Fruit fly (Drosophila melanogaster) whole organism, embryonic: ENCODE data around the gene senju.

Source experiments
- Adf1 ChIP-seq: fragments of 200-800 bp; sonication (Bioruptor generic); IDR thresholded peaks from 2 replicates; pipeline ENCODE4 v1.3.6; 2022; ENCODE audit warnings: missing biosample characterization, missing genetic modification characterization
- Aef1 ChIP-seq: fragments of 200-800 bp; sonication (Bioruptor generic); IDR thresholded peaks from 3 replicates; pipeline ENCODE4 v1.3.6; 2022; ENCODE audit warnings: missing biosample characterization, missing genetic modification characterization
- CG1024 ChIP-seq: fragments of 200-800 bp; sonication (Bioruptor generic); IDR thresholded peaks from 2 replicates; pipeline ENCODE4 v1.3.6; 2022; ENCODE audit warnings: missing biosample characterization, missing genetic modification characterization
- CG11723 ChIP-seq: fragments of 200-800 bp; sonication (Bioruptor generic); optimal IDR thresholded peaks from 2 replicates; lab custom pipeline; 2017; ENCODE audit warnings: missing biosample characterization, mild to moderate bottlenecking, missing genetic modification characterization
- CG12236 ChIP-seq: fragments of 200-800 bp; sonication (Bioruptor generic); optimal IDR thresholded peaks from 2 replicates; lab custom pipeline; 2016; ENCODE audit warnings: missing biosample characterization, missing genetic modification characterization
- CG12659 ChIP-seq: fragments of 200-800 bp; sonication (Bioruptor generic); optimal IDR thresholded peaks from 3 replicates; lab custom pipeline; 2017; ENCODE audit warnings: mild to moderate bottlenecking, missing biosample characterization, missing genetic modification reagents, missing genetic modification characterization
- CG13424 ChIP-seq: fragments of 200-800 bp; sonication (Bioruptor generic); optimal IDR thresholded peaks from 2 replicates; lab custom pipeline; 2019; ENCODE audit warnings: missing biosample characterization, mild to moderate bottlenecking, missing genetic modification characterization, moderate library complexity
- CG13624 ChIP-seq: fragments of 200-800 bp; sonication (Bioruptor generic); optimal IDR thresholded peaks from 2 replicates; lab custom pipeline; 2016; ENCODE audit warnings: missing biosample characterization, missing genetic modification characterization
- CG13894 ChIP-seq: fragments of 200-800 bp; sonication (Bioruptor generic); optimal IDR thresholded peaks from 3 replicates; lab custom pipeline; 2018; ENCODE audit warnings: missing biosample characterization, mild to moderate bottlenecking, missing genetic modification characterization, moderate library complexity
- CG14710 ChIP-seq: fragments of 200-800 bp; sonication (Bioruptor generic); optimal IDR thresholded peaks from 3 replicates; lab custom pipeline; 2019; ENCODE audit warnings: missing biosample characterization, mild to moderate bottlenecking, missing genetic modification characterization, moderate library complexity
- CG18011 ChIP-seq: fragments of 200-800 bp; sonication (Bioruptor generic); optimal IDR thresholded peaks from 2 replicates; lab custom pipeline; 2017; ENCODE audit warnings: missing biosample characterization, missing genetic modification characterization, mild to moderate bottlenecking, moderate library complexity, missing genotype
- CG2678 ChIP-seq: fragments of 200-800 bp; sonication (Bioruptor generic); optimal IDR thresholded peaks from 3 replicates; lab custom pipeline; 2019; ENCODE audit warnings: missing biosample characterization, mild to moderate bottlenecking, missing genetic modification characterization, moderate library complexity
- CG2889 ChIP-seq: fragments of 200-800 bp; sonication (Bioruptor generic); IDR thresholded peaks from 3 replicates; pipeline ENCODE4 v1.3.6; 2022; ENCODE audit warnings: missing biosample characterization, missing genetic modification characterization
- CG32772 ChIP-seq: fragments of 200-800 bp; sonication (Bioruptor generic); IDR thresholded peaks from 2 replicates; pipeline ENCODE4 v1.3.6; 2022; ENCODE audit warnings: missing biosample characterization, missing genetic modification characterization
- CG33557 ChIP-seq: fragments of 200-800 bp; sonication (Bioruptor generic); optimal IDR thresholded peaks from 2 replicates; lab custom pipeline; 2019; ENCODE audit warnings: missing biosample characterization, mild to moderate bottlenecking, missing genetic modification characterization, moderate library complexity
- CG3726 ChIP-seq: fragments of 200-800 bp; sonication (Bioruptor generic); IDR thresholded peaks from 3 replicates; pipeline ENCODE4, ENCODE4 v1.3.6; 2022; ENCODE audit warnings: missing biosample characterization, missing genetic modification characterization
- CG42726 ChIP-seq: fragments of 200-800 bp; sonication (Bioruptor generic); IDR thresholded peaks from 2 replicates; pipeline ENCODE4 v1.3.6; 2022; ENCODE audit warnings: missing biosample characterization, missing genetic modification characterization; ENCODE audit not compliant: partially characterized antibody
- CG4424 ChIP-seq: fragments of 200-800 bp; sonication (Bioruptor generic); optimal IDR thresholded peaks from 3 replicates; lab custom pipeline; 2016; ENCODE audit warnings: missing biosample characterization, missing genetic modification characterization
- CG5180 ChIP-seq: fragments of 200-800 bp; sonication (Bioruptor generic); optimal IDR thresholded peaks from 3 replicates; lab custom pipeline; 2017; ENCODE audit warnings: missing biosample characterization, missing genetic modification characterization, mild to moderate bottlenecking, moderate library complexity, missing genetic modification reagents
- CG5245 ChIP-seq: fragments of 200-800 bp; sonication (Bioruptor generic); optimal IDR thresholded peaks from 3 replicates; lab custom pipeline; 2016; ENCODE audit warnings: missing biosample characterization, missing genetic modification characterization
- CG6765 ChIP-seq: fragments of 200-800 bp; sonication (Bioruptor generic); optimal IDR thresholded peaks from 3 replicates; lab custom pipeline; 2017; ENCODE audit warnings: missing biosample characterization, mild to moderate bottlenecking, missing genetic modification characterization
- CG8359 ChIP-seq: fragments of 200-800 bp; sonication (Bioruptor generic); optimal IDR thresholded peaks from 2 replicates; lab custom pipeline; 2017; ENCODE audit warnings: missing biosample characterization, mild to moderate bottlenecking, missing genetic modification characterization, borderline replicate concordance
- CG9797 ChIP-seq: fragments of 200-800 bp; sonication (Bioruptor generic); optimal IDR thresholded peaks from 3 replicates; lab custom pipeline; 2018; ENCODE audit warnings: missing biosample characterization, mild to moderate bottlenecking, missing genetic modification characterization
- E2f2 ChIP-seq: fragments of 200-800 bp; sonication (Bioruptor generic); IDR thresholded peaks from 2 replicates; pipeline ENCODE4 v1.3.6; 2022; ENCODE audit warnings: missing biosample characterization, missing genetic modification characterization
- Ets65A ChIP-seq: fragments of 200-800 bp; sonication (Bioruptor generic); peaks from one replicate; lab custom pipeline; 2016; ENCODE audit warnings: missing biosample characterization, missing genetic modification characterization
- Gsc ChIP-seq: fragments of 200-800 bp; sonication (Bioruptor generic); IDR thresholded peaks from 2 replicates; pipeline ENCODE4 v1.3.6; 2022; ENCODE audit warnings: missing biosample characterization, missing genetic modification characterization
- HLH3B ChIP-seq: fragments of 200-800 bp; sonication (Bioruptor generic); IDR thresholded peaks from 2 replicates; pipeline ENCODE4 v1.3.6; 2022; ENCODE audit warnings: missing biosample characterization, missing genetic modification characterization
- MTF-1 ChIP-seq: fragments of 200-800 bp; sonication (Bioruptor generic); optimal IDR thresholded peaks from 2 replicates; lab custom pipeline; 2018; ENCODE audit warnings: missing biosample characterization, mild to moderate bottlenecking, missing genetic modification characterization, borderline replicate concordance
- Myb ChIP-seq: fragments of 200-800 bp; sonication (Bioruptor generic); optimal IDR thresholded peaks from 2 replicates; lab custom pipeline; 2016; ENCODE audit warnings: missing biosample characterization, missing genetic modification characterization
- Rx ChIP-seq: fragments of 200-800 bp; sonication (Bioruptor generic); IDR thresholded peaks from 2 replicates; pipeline ENCODE4 v1.3.6; 2022; ENCODE audit warnings: missing biosample characterization, missing genetic modification characterization
- Ssrp ChIP-seq: fragments of 200-800 bp; sonication (Bioruptor generic); optimal IDR thresholded peaks from 2 replicates; lab custom pipeline; 2018; ENCODE audit warnings: missing biosample characterization, mild to moderate bottlenecking, missing genetic modification characterization, moderate library complexity
- bigmax ChIP-seq: fragments of 200-800 bp; sonication (Bioruptor generic); optimal IDR thresholded peaks from 2 replicates; lab custom pipeline; 2018; ENCODE audit warnings: missing biosample characterization, mild to moderate bottlenecking, missing genetic modification characterization
- bsh ChIP-seq, 2 experiments: fragments of 200-800 bp; sonication (Bioruptor generic); optimal IDR thresholded peaks; 2 replicates each; lab custom pipeline; 2017 to 2018; ENCODE audit warnings: mild to moderate bottlenecking in 2 of 2, missing biosample characterization in 2 of 2, missing genetic modification characterization in 2 of 2, moderate library complexity in 1 of 2
- cwo ChIP-seq: fragments of 200-800 bp; sonication (Bioruptor generic); optimal IDR thresholded peaks from 3 replicates; lab custom pipeline; 2017; ENCODE audit warnings: missing biosample characterization, missing genetic modification characterization, mild to moderate bottlenecking, moderate library complexity, missing genetic modification reagents
- danr ChIP-seq: fragments of 200-800 bp; sonication (Bioruptor generic); IDR thresholded peaks from 2 replicates; pipeline ENCODE4 v1.3.6; 2022; ENCODE audit warnings: missing biosample characterization, missing genetic modification characterization
- dati ChIP-seq: fragments of 200-800 bp; sonication (Bioruptor generic); IDR thresholded peaks from 2 replicates; pipeline ENCODE4 v1.3.6; 2022; ENCODE audit warnings: missing biosample characterization, missing genetic modification characterization
- fu2 ChIP-seq: fragments of 200-800 bp; sonication (Bioruptor generic); optimal IDR thresholded peaks from 2 replicates; lab custom pipeline; 2016; ENCODE audit warnings: missing biosample characterization, missing genetic modification characterization
- gcm ChIP-seq: fragments of 200-800 bp; sonication (Bioruptor generic); optimal IDR thresholded peaks from 2 replicates; lab custom pipeline; 2019; ENCODE audit warnings: missing biosample characterization, mild to moderate bottlenecking, missing genetic modification characterization, moderate library complexity
- gro ChIP-seq: fragments of 200-800 bp; sonication (Bioruptor generic); optimal IDR thresholded peaks from 2 replicates; lab custom pipeline; 2016; ENCODE audit warnings: missing biosample characterization, missing genetic modification characterization
- knrl ChIP-seq: fragments of 200-800 bp; sonication (Bioruptor generic); IDR thresholded peaks from 3 replicates; pipeline ENCODE4 v1.3.6; 2022; ENCODE audit warnings: missing biosample characterization, missing genetic modification characterization; ENCODE audit not compliant: partially characterized antibody
- phol ChIP-seq: fragments of 200-800 bp; sonication (Bioruptor generic); optimal IDR thresholded peaks from 3 replicates; lab custom pipeline; 2018; ENCODE audit warnings: missing biosample characterization, mild to moderate bottlenecking, missing genetic modification characterization, moderate library complexity
- pros ChIP-seq: fragments of 200-800 bp; sonication (Bioruptor generic); optimal IDR thresholded peaks from 3 replicates; lab custom pipeline; 2019; ENCODE audit warnings: missing biosample characterization, mild to moderate bottlenecking, missing genetic modification characterization, moderate library complexity
- stc ChIP-seq: fragments of 200-800 bp; sonication (Bioruptor generic); IDR thresholded peaks from 2 replicates; pipeline ENCODE4 v1.3.6; 2022; ENCODE audit warnings: missing biosample characterization, missing genetic modification characterization
- tap ChIP-seq: fragments of 200-800 bp; optimal IDR thresholded peaks from 3 replicates; lab custom pipeline; 2019; ENCODE audit warnings: missing biosample characterization, mild to moderate bottlenecking, missing genetic modification characterization, moderate library complexity
- tll ChIP-seq, 2 experiments: fragments of 200-800 bp in 1 of 2; fragments of >200 bp in 1 of 2; sonication (Bioruptor generic) in 1 of 2; optimal IDR thresholded peaks; 2 replicates each; lab custom pipeline; 2017 to 2019; ENCODE audit warnings: missing biosample characterization in 2 of 2, missing genetic modification characterization in 2 of 2, mild to moderate bottlenecking in 1 of 2, moderate library complexity in 1 of 2
- toy ChIP-seq: fragments of 200-800 bp; sonication (Bioruptor generic); IDR thresholded peaks from 2 replicates; pipeline ENCODE4 v1.3.6; 2022; ENCODE audit warnings: missing biosample characterization, missing genetic modification characterization
- unpg ChIP-seq: fragments of 200-800 bp; sonication (Bioruptor generic); optimal IDR thresholded peaks from 3 replicates; lab custom pipeline; 2018; ENCODE audit warnings: missing biosample characterization, mild to moderate bottlenecking, missing genetic modification characterization, moderate library complexity
- zf30C ChIP-seq: fragments of 200-800 bp; sonication (Bioruptor generic); optimal IDR thresholded peaks from 3 replicates; lab custom pipeline; 2018; ENCODE audit warnings: missing biosample characterization, mild to moderate bottlenecking, missing genetic modification characterization

senju gene

dm6 chr2L:5052367-5052914, at the start of gene senju (continued):
- peak in 1 of 2 experiments; percentile 19 for TF ChIP-seq tll (GFP tag; optimal IDR thresholded peaks at IDR 0.05; lab: Kevin White, UChicago)
- peak; percentile 90 for TF ChIP-seq CG4424 (GFP tag; lab: Kevin White, UChicago)
- TF ChIP-seq CG2889 (GFP tag; lab: Robert Waterston, UW): peak; percentile 71
- TF ChIP-seq bsh (GFP tag; optimal IDR thresholded peaks at IDR 0.05; lab: Kevin White, UChicago): peak; percentile 72 to 82
- TF ChIP-seq danr: 0 out of 2 replicates have a peak, but pooled peaks have one; percentile 46
- TF ChIP-seq CG8359 (GFP tag; lab: Kevin White, UChicago): peak; percentile 63
- TF ChIP-seq E2f2 (GFP tag; lab: Robert Waterston, UW): peak; percentile 55; the same call in 1 of the 2 replicates
- TF ChIP-seq CG32772 (GFP tag; lab: Robert Waterston, UW): peak; percentile 60
- TF ChIP-seq knrl: peak; percentile 27; the same call in 1 of the 3 replicates
- peak; percentile 87 for TF ChIP-seq Rx (GFP tag; lab: Robert Waterston, UW)
- peak; percentile 78 for TF ChIP-seq HLH3B (GFP tag; lab: Robert Waterston, UW)
- TF ChIP-seq CG5180: peak; percentile 62
- TF ChIP-seq CG13424 (tag; lab: Kevin White, UChicago): peak; percentile 80
- TF ChIP-seq fu2: peak; percentile 88
- peak; percentile 79 for TF ChIP-seq cwo (GFP tag; lab: Kevin White, UChicago)
- peak; percentile 89 for TF ChIP-seq CG13624 (GFP tag; lab: Kevin White, UChicago)
- peak; percentile 90 for TF ChIP-seq CG12659
- peak; percentile 59 for TF ChIP-seq MTF-1
- TF ChIP-seq CG11723: peak; percentile 81
- peak; percentile 69 for TF ChIP-seq CG14710
- TF ChIP-seq CG18011 (GFP tag; lab: Kevin White, UChicago): peak; percentile 86
- peak; percentile 62 for TF ChIP-seq Adf1 (GFP tag; lab: Robert Waterston, UW)
- peak; percentile 61 for TF ChIP-seq CG9797 (GFP tag; lab: Kevin White, UChicago)
- peak; percentile 20 for TF ChIP-seq pros (GFP tag; lab: Kevin White, UChicago)
- peak; percentile 76 for TF ChIP-seq phol (tag; lab: Kevin White, UChicago)
- peak; percentile 80 for TF ChIP-seq CG5245 (GFP tag; lab: Kevin White, UChicago)
- TF ChIP-seq Myb: peak; percentile 79
- peak; percentile 50 for TF ChIP-seq tap (tag; lab: Kevin White, UChicago)
- TF ChIP-seq CG1024: peak; percentile 68
- TF ChIP-seq gro (GFP tag; lab: Kevin White, UChicago): peak; percentile 90
- peak; percentile 0 for TF ChIP-seq zf30C (GFP tag; lab: Kevin White, UChicago)
- TF ChIP-seq dati (GFP tag; lab: Robert Waterston, UW): peak; percentile 73; the same call in 1 of the 2 replicates
- TF ChIP-seq CG3726 (GFP tag; lab: Robert Waterston, UW): peak; percentile 69; the same call in 2 of the 3 replicates
- peak; percentile 79 for TF ChIP-seq Aef1 (GFP tag; lab: Robert Waterston, UW)
- TF ChIP-seq CG12236 (GFP tag; lab: Kevin White, UChicago): peak; percentile 62
- TF ChIP-seq CG13894 (tag; lab: Kevin White, UChicago): peak; percentile 82
- TF ChIP-seq bigmax: peak; percentile 30
- peak; percentile 35; the same call in 1 of the 2 replicates for TF ChIP-seq toy (GFP tag; lab: Robert Waterston, UW)
- peak; percentile 69 for TF ChIP-seq stc (GFP tag; lab: Robert Waterston, UW)
- TF ChIP-seq Ssrp (tag; lab: Kevin White, UChicago): peak; percentile 66
- peak; percentile 41 for TF ChIP-seq gcm (GFP tag; lab: Kevin White, UChicago)
- peak; percentile 80 for TF ChIP-seq unpg
- TF ChIP-seq CG42726: peak; percentile 36; the same call in 1 of the 2 replicates
- peak; percentile 83 for TF ChIP-seq CG2678
- TF ChIP-seq Gsc (GFP tag; lab: Robert Waterston, UW): no peak
- peak; percentile 96 for TF ChIP-seq Ets65A (GFP tag; lab: Kevin White, UChicago)
- TF ChIP-seq CG6765 (GFP tag; lab: Kevin White, UChicago): peak; percentile 81
- peak; percentile 72 for TF ChIP-seq CG33557
